Fruit fly (Drosophila melanogaster) whole organism, wandering third instar larva: Measurements from ENCODE around the gene Rpp20.

Source experiments
- CrebA ChIP-seq: fragments of 200-800 bp; sonication (Bioruptor generic); optimal IDR thresholded peaks from 2 replicates; lab custom pipeline; 2016; ENCODE audit warnings: missing biosample characterization, mild to moderate bottlenecking, missing genetic modification characterization, borderline replicate concordance
- Dif ChIP-seq: fragments of 200-275, 200-300 bp; sonication (Bioruptor generic); optimal IDR thresholded peaks from 2 replicates; lab custom pipeline; 2018; ENCODE audit warnings: missing biosample characterization, missing genetic modification characterization; ENCODE audit not compliant: partially characterized antibody
- Myc ChIP-seq: fragments of >200 bp; optimal IDR thresholded peaks from 2 replicates; lab custom pipeline; 2017
- Rel ChIP-seq, 2 experiments: fragments of 200-800 bp; sonication (Bioruptor generic) in 1 of 2; optimal IDR thresholded peaks; 2 replicates in 1 of 2; 3 replicates in 1 of 2; lab custom pipeline; 2016 to 2019; ENCODE audit warnings: mild to moderate bottlenecking in 2 of 2, missing biosample characterization in 2 of 2, missing genetic modification characterization in 2 of 2, moderate library complexity in 1 of 2
- dl ChIP-seq, 2 experiments: fragments of 175-275, 200-275 bp in 1 of 2; fragments of 200-275 bp in 1 of 2; sonication (Bioruptor generic); optimal IDR thresholded peaks; lab custom pipeline; 2018; ENCODE audit warnings: mild to moderate bottlenecking in 2 of 2, missing biosample characterization in 2 of 2, missing genetic modification characterization in 2 of 2, moderate library complexity in 2 of 2; ENCODE audit not compliant: partially characterized antibody in 2 of 2, insufficient read depth in 1 of 2
- psq ChIP-seq: fragments of 200-800 bp; sonication (Bioruptor generic); optimal IDR thresholded peaks from 3 replicates; lab custom pipeline; 2017; ENCODE audit warnings: missing biosample characterization, mild to moderate bottlenecking, missing genetic modification characterization, moderate library complexity
- usp ChIP-seq: fragments of >200 bp; optimal IDR thresholded peaks from 2 replicates; lab custom pipeline; 2017; ENCODE audit warnings: missing biosample characterization, missing genetic modification characterization
- woc ChIP-seq: sonication (Bioruptor generic); optimal IDR thresholded peaks from 2 replicates; lab custom pipeline; 2016; ENCODE audit warnings: missing biosample characterization, mild to moderate bottlenecking, missing genetic modification characterization

DNA sequence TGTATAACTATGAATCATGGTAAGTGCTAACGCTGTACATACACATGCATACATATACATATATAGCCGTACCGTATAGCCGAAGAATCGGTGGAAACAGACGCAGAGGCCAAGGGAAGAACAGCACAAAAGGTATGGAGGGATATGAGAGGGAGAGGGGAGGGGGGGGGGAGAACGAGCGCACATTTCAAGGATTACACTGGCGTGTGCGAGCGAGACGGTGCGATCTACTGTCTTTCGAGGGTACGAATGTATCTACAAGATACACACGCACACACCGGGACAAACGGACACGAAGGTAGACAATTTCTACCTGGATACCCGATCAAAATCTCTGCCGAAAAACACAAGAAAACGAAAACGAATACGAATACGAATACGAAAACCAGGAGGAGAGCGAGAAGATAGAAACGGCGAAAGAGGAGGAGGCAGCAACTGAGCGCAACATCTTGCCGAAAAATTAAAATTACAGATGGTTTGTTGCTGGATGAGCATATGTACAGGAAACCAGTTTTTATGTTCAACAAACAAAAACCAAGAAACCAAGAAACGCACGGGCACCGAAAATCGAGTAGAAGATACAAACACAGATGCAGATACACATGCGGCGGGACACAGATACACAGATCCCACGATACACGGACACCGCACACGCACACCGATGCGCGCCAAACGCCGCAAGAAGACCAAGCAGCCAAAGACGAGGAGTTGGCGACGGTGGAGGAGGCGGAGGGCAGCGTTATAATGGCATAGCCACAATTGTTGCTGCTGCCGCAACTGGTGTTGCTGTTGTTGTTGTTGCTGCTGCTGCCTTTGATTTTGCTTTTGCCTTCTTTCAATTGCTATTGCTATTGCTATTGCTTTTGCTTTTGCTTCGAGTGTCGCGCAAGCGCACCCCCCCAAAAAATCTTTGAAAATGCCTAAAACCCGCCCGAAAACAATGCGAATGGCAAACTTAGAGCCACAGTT is 29.8 kb downstream of the Rpp20 start:
- TF ChIP-seq dl (GFP tag; optimal IDR thresholded peaks at IDR 0.05; lab: Kevin White, UChicago; ENCODE audit: insufficient read depth in 1 of 2, partially characterized antibody in 2 of 2) (peak in 1 of 2 experiments; percentile 6), Dif (GFP tag; lab: Kevin White, UChicago) (no peak), CrebA (GFP tag; lab: Kevin White, UChicago) (no peak), psq (GFP tag; lab: Kevin White, UChicago) (peak; percentile 99), usp (GFP tag; lab: Kevin White, UChicago) (no peak), Myc (lab: Kevin White, UChicago) (no peak), Rel (GFP tag; optimal IDR thresholded peaks at IDR 0.05; lab: Kevin White, UChicago) (no peak), Rel (tag; optimal IDR thresholded peaks at IDR 0.05; lab: Kevin White, UChicago) (no peak), woc (no peak)
